Worm (Caenorhabditis elegans) whole organism, young adult: ENCODE data around the gene Y65A5A.2.

Experiments used
- F10E7.11 ChIP-seq: sonication (generic microtip); optimal IDR thresholded peaks from 2 replicates; lab custom pipeline; 2017; ENCODE audit warnings: mild to moderate bottlenecking, missing genetic modification characterization, moderate library complexity, missing compliant biosample characterization
- F33H1.4 ChIP-seq: fragments of 200-800 bp; sonication (Bioruptor generic); IDR thresholded peaks from 2 replicates; pipeline ENCODE4 v1.3.6; 2022; ENCODE audit warnings: missing genetic modification reagents, missing genetic modification characterization, missing compliant biosample characterization
- T07F8.4 ChIP-seq: sonication (generic microtip); optimal IDR thresholded peaks from 2 replicates; lab custom pipeline; 2016; ENCODE audit warnings: mild to moderate bottlenecking, missing genetic modification characterization, moderate library complexity, missing compliant biosample characterization
- Y56A3A.18 ChIP-seq: fragments of 200-800 bp; sonication (Bioruptor generic); IDR thresholded peaks from 2 replicates; pipeline ENCODE4 v1.3.6; 2022; ENCODE audit warnings: missing genetic modification reagents, missing genetic modification characterization, missing compliant biosample characterization
- athp-1 ChIP-seq: sonication (generic microtip); optimal IDR thresholded peaks from 2 replicates; lab custom pipeline; 2017; ENCODE audit warnings: mild to moderate bottlenecking, missing genetic modification characterization, missing compliant biosample characterization
- attf-5 ChIP-seq: fragments of 200-800 bp; sonication (Bioruptor generic); optimal IDR thresholded peaks from 2 replicates; lab custom pipeline; 2018; ENCODE audit warnings: mild to moderate bottlenecking, missing genetic modification characterization, missing compliant biosample characterization
- attf-6 ChIP-seq: fragments of 200-800 bp; sonication (Bioruptor generic); IDR thresholded peaks from 2 replicates; pipeline ENCODE4 v1.3.6; 2022; ENCODE audit warnings: missing genetic modification reagents, missing genetic modification characterization, missing compliant biosample characterization
- bed-1 ChIP-seq: fragments of 200-800 bp; sonication (Bioruptor generic); IDR thresholded peaks from 2 replicates; pipeline ENCODE4 v1.3.6; 2022; ENCODE audit warnings: missing genetic modification reagents, missing genetic modification characterization, missing compliant biosample characterization
- ceh-40 ChIP-seq: fragments of 200-800 bp; sonication (Bioruptor generic); IDR thresholded peaks from 2 replicates; pipeline ENCODE4 v1.3.6; 2022; ENCODE audit warnings: missing genetic modification characterization, missing compliant biosample characterization
- egl-18 ChIP-seq: fragments of 200-800 bp; sonication (Bioruptor generic); IDR thresholded peaks from 2 replicates; pipeline ENCODE4 v1.3.6; 2022; ENCODE audit warnings: missing genetic modification reagents, missing genetic modification characterization, missing compliant biosample characterization
- egl-44 ChIP-seq: fragments of 200-800 bp; sonication (Bioruptor generic); IDR thresholded peaks from 2 replicates; pipeline ENCODE4 v1.3.6; 2022; ENCODE audit warnings: missing genetic modification reagents, missing genetic modification characterization, missing compliant biosample characterization
- ets-4 ChIP-seq: fragments of 200-800 bp; sonication (Bioruptor generic); optimal IDR thresholded peaks from 2 replicates; lab custom pipeline; 2018; ENCODE audit warnings: mild to moderate bottlenecking, missing genetic modification characterization, missing compliant biosample characterization
- gei-17 ChIP-seq: fragments of 200-800 bp; sonication (Bioruptor generic); optimal IDR thresholded peaks from 2 replicates; lab custom pipeline; 2018; ENCODE audit warnings: mild to moderate bottlenecking, missing genetic modification characterization, missing compliant biosample characterization
- let-526 ChIP-seq: fragments of 200-800 bp; sonication (Bioruptor generic); IDR thresholded peaks from 2 replicates; pipeline ENCODE4 v1.3.6; 2022; ENCODE audit warnings: missing genetic modification reagents, missing genetic modification characterization, missing compliant biosample characterization
- lin-35 ChIP-seq, 3 experiments: fragments of 150-350 bp in 2 of 3; sonication (generic microtip) in 1 of 3; optimal IDR thresholded peaks; 2 replicates each; lab custom pipeline; 2014 to 2018; ENCODE audit warnings: missing biosample characterization in 3 of 3, missing genetic modification characterization in 3 of 3, missing genetic modification reagents in 3 of 3
- lin-40 ChIP-seq: sonication (generic microtip); optimal IDR thresholded peaks from 2 replicates; lab custom pipeline; 2016; ENCODE audit warnings: missing genetic modification characterization, mild to moderate bottlenecking, missing compliant biosample characterization, missing genotype, missing genetic modification reagents
- lsl-1 ChIP-seq: fragments of 200-800 bp; sonication (Bioruptor generic); optimal IDR thresholded peaks from 2 replicates; lab custom pipeline; 2018; ENCODE audit warnings: mild to moderate bottlenecking, missing genetic modification characterization, moderate library complexity, missing compliant biosample characterization
- madf-10 ChIP-seq: sonication (generic microtip); optimal IDR thresholded peaks from 2 replicates; lab custom pipeline; 2016; ENCODE audit warnings: mild to moderate bottlenecking, missing genetic modification characterization, missing compliant biosample characterization
- madf-8 ChIP-seq: fragments of 200-800 bp; sonication (Bioruptor generic); conservative IDR thresholded peaks from 2 replicates; pipeline ENCODE4 v1.3.6; 2022; ENCODE audit warnings: missing genetic modification reagents, missing genetic modification characterization, missing compliant biosample characterization
- mel-28 ChIP-seq: sonication (generic microtip); optimal IDR thresholded peaks from 2 replicates; lab custom pipeline; 2016; ENCODE audit warnings: borderline replicate concordance, mild to moderate bottlenecking, missing genetic modification characterization, missing compliant biosample characterization
- mxl-1 ChIP-seq: sonication (generic microtip); optimal IDR thresholded peaks from 2 replicates; lab custom pipeline; 2016; ENCODE audit warnings: missing genetic modification characterization, missing compliant biosample characterization
- nhr-27 ChIP-seq: fragments of 200-800 bp; sonication (Bioruptor generic); optimal IDR thresholded peaks from 2 replicates; lab custom pipeline; 2018; ENCODE audit warnings: mild to moderate bottlenecking, missing genetic modification characterization, moderate library complexity, missing compliant biosample characterization
- repo-1 ChIP-seq: sonication (generic microtip); optimal IDR thresholded peaks from 2 replicates; lab custom pipeline; 2017; ENCODE audit warnings: mild to moderate bottlenecking, missing genetic modification characterization, missing compliant biosample characterization
- sdz-38 ChIP-seq: sonication (generic microtip); optimal IDR thresholded peaks from 2 replicates; lab custom pipeline; 2016; ENCODE audit warnings: missing genotype, missing genetic modification characterization, missing compliant biosample characterization
- snpc-3.4 ChIP-seq: sonication (generic microtip); optimal IDR thresholded peaks from 2 replicates; lab custom pipeline; 2017; ENCODE audit warnings: missing genetic modification characterization, mild to moderate bottlenecking, missing compliant biosample characterization, antibody characterized with exemption, moderate library complexity, missing genotype, missing genetic modification reagents
- snpc-4 ChIP-seq, 5 experiments: fragments of 150-350 bp in 1 of 5; sonication (generic microtip) in 4 of 5; optimal IDR thresholded peaks; 2 replicates each; lab custom pipeline; 2014 to 2018; ENCODE audit warnings: missing genetic modification characterization in 5 of 5, missing biosample characterization in 3 of 5, antibody characterized with exemption in 2 of 5, mild to moderate bottlenecking in 2 of 5, missing compliant biosample characterization in 2 of 5, missing genotype in 2 of 5, moderate library complexity in 2 of 5, missing genetic modification reagents in 1 of 5
- xnd-1 ChIP-seq: sonication (generic microtip); optimal IDR thresholded peaks from 2 replicates; lab custom pipeline; 2016; ENCODE audit warnings: missing genotype, missing genetic modification reagents, missing genetic modification characterization, missing compliant biosample characterization
- zim-3 ChIP-seq: sonication (generic microtip); optimal IDR thresholded peaks from 2 replicates; lab custom pipeline; 2017; ENCODE audit warnings: mild to moderate bottlenecking, missing genetic modification characterization, moderate library complexity, missing compliant biosample characterization

The Y65A5A.2 gene

ce11 chrIV:16411713-16412112, at the start of gene Y65A5A.2:
TSS of gene Y65A5A.2 (plus strand) at chrIV:16412020.
- TF ChIP-seq athp-1 (tag; lab: Kevin White, UChicago), result no peak
- no peak for TF ChIP-seq madf-8
- TF ChIP-seq xnd-1 (tag; lab: Kevin White, UChicago), result peak; percentile 41
- no peak for TF ChIP-seq madf-10 (tag; lab: Kevin White, UChicago)
- TF ChIP-seq mxl-1 (tag; lab: Kevin White, UChicago), result no peak
- peak; percentile 42 for TF ChIP-seq lsl-1
- TF ChIP-seq F33H1.4 (GFP tag; lab: Robert Waterston, UW), result peak; percentile 69
- TF ChIP-seq attf-6 (GFP tag; lab: Robert Waterston, UW), result 0 out of 2 replicates have a peak, but pooled peaks have one; percentile 17
- TF ChIP-seq snpc-4 (GFP tag; optimal IDR thresholded peaks at IDR 0.05; lab: Kevin White, UChicago), result no peak
- peak in 2 of 4 experiments; percentile 20 to 77 for TF ChIP-seq snpc-4 (tag; optimal IDR thresholded peaks at IDR 0.05; lab: Kevin White, UChicago)

DNA sequence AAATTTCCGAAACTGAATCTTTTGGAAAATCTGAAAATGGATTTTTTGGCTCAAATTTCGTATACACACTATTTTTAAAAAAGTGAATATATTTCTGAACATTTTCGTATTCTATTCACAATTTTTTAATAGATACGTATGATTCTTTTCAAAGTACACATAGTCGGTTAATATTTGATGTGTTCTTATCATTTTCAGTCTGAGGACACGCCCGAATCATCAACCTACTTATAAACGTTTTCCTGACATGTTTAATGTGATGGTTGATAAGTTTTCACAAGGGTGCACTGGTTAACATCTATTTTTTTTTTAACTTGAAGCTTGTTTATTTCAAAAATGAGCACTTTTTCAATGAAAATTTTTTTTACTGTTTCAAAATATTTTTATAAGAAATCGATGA, 47.2 kb upstream of the Y65A5A.2 start:
- TF ChIP-seq ceh-40 (GFP tag; lab: Robert Waterston, UW) (no peak), T07F8.4 (no peak), xnd-1 (tag; lab: Kevin White, UChicago) (no peak), gei-17 (GFP tag; lab: Kevin White, UChicago) (no peak), mel-28 (tag; lab: Kevin White, UChicago) (no peak)

DNA sequence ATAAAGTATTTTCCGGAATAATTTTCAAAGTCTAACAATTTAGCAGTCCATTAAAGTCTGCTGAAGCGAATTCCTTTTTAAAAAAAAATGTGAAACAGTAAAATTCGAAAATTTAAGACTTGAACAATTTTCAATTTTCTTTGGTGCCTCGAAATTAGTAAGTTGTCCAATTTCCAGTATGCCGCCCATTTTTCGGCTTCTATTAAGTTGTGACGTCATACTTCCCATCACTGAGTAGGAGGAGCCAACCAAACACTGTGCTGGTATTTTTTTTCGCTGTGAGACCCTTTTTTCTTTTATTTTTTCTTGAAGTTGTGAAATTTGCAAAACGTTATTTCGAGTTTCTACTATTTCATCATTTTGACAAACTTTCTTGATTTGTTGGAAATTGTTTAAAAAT, 41.2 kb upstream of the Y65A5A.2 start:
- no peak for TF ChIP-seq mel-28 (tag; lab: Kevin White, UChicago)
- TF ChIP-seq lin-35 (GFP tag; optimal IDR thresholded peaks at IDR 0.05; lab: Kevin White, UChicago), result no peak
- TF ChIP-seq nhr-27 (tag; lab: Kevin White, UChicago), result no peak
- TF ChIP-seq bed-1 (GFP tag; lab: Robert Waterston, UW), result no peak
- no peak for TF ChIP-seq egl-44 (GFP tag; lab: Robert Waterston, UW)
- TF ChIP-seq snpc-3.4, result no peak
- TF ChIP-seq, all 124 proteins: peak for 0

- no peak for TF ChIP-seq ets-4 (GFP tag; lab: Kevin White, UChicago)
- TF ChIP-seq zim-3 (tag; lab: Kevin White, UChicago), result no peak
- TF ChIP-seq egl-18 (GFP tag; lab: Robert Waterston, UW), result no peak
- TF ChIP-seq snpc-4 (GFP tag; optimal IDR thresholded peaks at IDR 0.05; lab: Kevin White, UChicago), result no peak
- peak in 1 of 4 experiments; percentile 22 for TF ChIP-seq snpc-4 (tag; optimal IDR thresholded peaks at IDR 0.05; lab: Kevin White, UChicago)
- TF ChIP-seq Y56A3A.18 (GFP tag; lab: Robert Waterston, UW), result no peak
- TF ChIP-seq lsl-1, result no peak
- TF ChIP-seq mxl-1 (tag; lab: Kevin White, UChicago), result no peak
- TF ChIP-seq attf-6 (GFP tag; lab: Robert Waterston, UW), result peak; percentile 55; the same call in 1 of the 2 replicates
Observed at ce11 chrIV:16377942-16378341, 33.9 kb upstream of the Y65A5A.2 start.

ce11 chrIV:16380278-16380677, 31.5 kb upstream of the Y65A5A.2 start:
- TF ChIP-seq repo-1 (tag; lab: Kevin White, UChicago) (no peak), F10E7.11 (tag; lab: Kevin White, UChicago) (no peak), lin-35 (GFP tag; optimal IDR thresholded peaks at IDR 0.05; lab: Kevin White, UChicago) (no peak)

DNA sequence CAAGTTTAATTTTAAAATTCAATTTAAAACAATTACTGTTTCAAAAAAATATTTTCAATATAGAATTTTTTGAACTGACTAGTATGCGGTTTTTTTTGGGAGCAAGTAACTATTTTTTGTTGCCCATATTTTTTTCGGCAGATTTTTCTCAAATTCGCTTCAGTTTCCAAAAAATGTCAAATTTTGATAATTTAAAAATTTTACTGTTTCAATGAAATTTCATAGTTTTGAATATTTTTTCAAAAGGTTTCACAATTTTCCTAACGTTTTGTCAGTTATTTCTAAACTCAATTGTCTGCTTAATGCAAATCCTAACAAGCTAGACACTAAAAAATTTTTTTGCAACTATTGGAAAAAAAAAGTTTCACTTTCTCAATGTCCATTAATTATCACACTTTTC, 30.9 kb upstream of the Y65A5A.2 start:
- TF ChIP-seq lin-40 (tag; lab: Kevin White, UChicago), result no peak
- no peak for TF ChIP-seq lsl-1
- no peak for TF ChIP-seq snpc-4 (GFP tag; optimal IDR thresholded peaks at IDR 0.05; lab: Kevin White, UChicago)
- peak in 3 of 4 experiments; percentile 1 to 63 (median 11) for TF ChIP-seq snpc-4 (tag; optimal IDR thresholded peaks at IDR 0.05; lab: Kevin White, UChicago)
- TF ChIP-seq ets-4 (GFP tag; lab: Kevin White, UChicago), result no peak
- TF ChIP-seq attf-5, result no peak
- TF ChIP-seq sdz-38, result no peak
- TF ChIP-seq let-526, result no peak
- TF ChIP-seq, all 124 proteins: peak for 1
